Fruit fly (Drosophila melanogaster) whole organism, embryonic: ENCODE results near the gene Ptp10D.

Source experiments
- Awh ChIP-seq: fragments of 200-800 bp; sonication (Bioruptor generic); IDR thresholded peaks from 2 replicates; pipeline ENCODE4, ENCODE4 v1.3.6; 2022; ENCODE audit warnings: missing biosample characterization, missing genetic modification characterization
- B-H1 ChIP-seq: fragments of 200-800 bp; sonication (Bioruptor generic); IDR thresholded peaks from 3 replicates; pipeline ENCODE4 v1.3.6; 2022; ENCODE audit warnings: missing biosample characterization, missing genetic modification characterization
- Blimp-1 ChIP-seq: fragments of 200-800 bp; sonication (Bioruptor generic); optimal IDR thresholded peaks from 3 replicates; lab custom pipeline; 2018; ENCODE audit warnings: missing biosample characterization, missing genetic modification characterization, mild to moderate bottlenecking, moderate library complexity, missing genetic modification reagents
- C15 ChIP-seq: fragments of 200-800 bp; sonication (Bioruptor generic); IDR thresholded peaks from 3 replicates; pipeline ENCODE4 v1.3.6; 2022; ENCODE audit warnings: missing biosample characterization, missing genetic modification characterization
- CG10462 ChIP-seq: fragments of 200-800 bp; sonication (Bioruptor generic); optimal IDR thresholded peaks from 2 replicates; lab custom pipeline; 2016; ENCODE audit warnings: missing biosample characterization, missing genetic modification characterization
- CG10565 ChIP-seq: fragments of 200-800 bp; sonication (Bioruptor generic); optimal IDR thresholded peaks from 3 replicates; lab custom pipeline; 2016; ENCODE audit warnings: missing biosample characterization, mild to moderate bottlenecking, missing genetic modification characterization
- CG10959 ChIP-seq: fragments of 200-800 bp; sonication (Bioruptor generic); IDR thresholded peaks from 2 replicates; pipeline ENCODE4 v1.3.6; 2022; ENCODE audit warnings: missing biosample characterization, missing genetic modification characterization
- CG11456 ChIP-seq: fragments of 200-800 bp; sonication (Bioruptor generic); IDR thresholded peaks from 3 replicates; pipeline ENCODE4 v1.3.6; 2022; ENCODE audit warnings: missing biosample characterization, missing genetic modification characterization
- CG12071 ChIP-seq: fragments of 200-800 bp; sonication (Bioruptor generic); optimal IDR thresholded peaks from 3 replicates; lab custom pipeline; 2018; ENCODE audit warnings: missing biosample characterization, mild to moderate bottlenecking, missing genetic modification characterization
- CG13296 ChIP-seq: fragments of 200-800 bp; sonication (Bioruptor generic); optimal IDR thresholded peaks from 3 replicates; lab custom pipeline; 2018; ENCODE audit warnings: missing biosample characterization, mild to moderate bottlenecking, missing genetic modification characterization
- CG13894 ChIP-seq: fragments of 200-800 bp; sonication (Bioruptor generic); optimal IDR thresholded peaks from 3 replicates; lab custom pipeline; 2018; ENCODE audit warnings: missing biosample characterization, mild to moderate bottlenecking, missing genetic modification characterization, moderate library complexity
- CG1529 ChIP-seq: fragments of 200-800 bp; sonication (Bioruptor generic); optimal IDR thresholded peaks from 3 replicates; lab custom pipeline; 2018; ENCODE audit warnings: missing biosample characterization, missing genetic modification characterization
- CG15479 ChIP-seq: fragments of 200-800 bp; sonication (Bioruptor generic); optimal IDR thresholded peaks from 3 replicates; lab custom pipeline; 2019; ENCODE audit warnings: missing biosample characterization, mild to moderate bottlenecking, missing genetic modification characterization, moderate library complexity
- CG15514 ChIP-seq: fragments of 200-800 bp; sonication (Bioruptor generic); optimal IDR thresholded peaks from 3 replicates; lab custom pipeline; 2017; ENCODE audit warnings: missing biosample characterization, missing genetic modification characterization, mild to moderate bottlenecking, moderate library complexity, missing genetic modification reagents
- CG16779 ChIP-seq: fragments of 200-800 bp; sonication (Bioruptor generic); IDR thresholded peaks from 2 replicates; pipeline ENCODE4 v1.3.6; 2022; ENCODE audit warnings: missing biosample characterization, missing genetic modification characterization
- CG2120 ChIP-seq: fragments of 200-800 bp; sonication (Bioruptor generic); optimal IDR thresholded peaks from 3 replicates; lab custom pipeline; 2016; ENCODE audit warnings: missing biosample characterization, missing genetic modification characterization
- CG3163 ChIP-seq: fragments of 200-800 bp; sonication (Bioruptor generic); optimal IDR thresholded peaks from 3 replicates; lab custom pipeline; 2016; ENCODE audit warnings: missing biosample characterization, missing genetic modification characterization
- CG32532 ChIP-seq: fragments of 200-800 bp; sonication (Bioruptor generic); IDR thresholded peaks from 2 replicates; pipeline ENCODE4 v1.3.6; 2022; ENCODE audit warnings: missing biosample characterization, missing genetic modification characterization
- CG8290 ChIP-seq, 3 experiments: fragments of 200-800 bp; sonication (Bioruptor generic); optimal IDR thresholded peaks; 2 replicates each; lab custom pipeline; 2016 to 2019; ENCODE audit warnings: missing biosample characterization in 3 of 3, missing genetic modification characterization in 3 of 3, mild to moderate bottlenecking in 2 of 3, moderate library complexity in 1 of 3
- CG9215 ChIP-seq: fragments of 200-800 bp; sonication (Bioruptor generic); IDR thresholded peaks from 2 replicates; pipeline ENCODE4 v1.3.6; 2022; ENCODE audit warnings: missing biosample characterization, missing genetic modification characterization
- D ChIP-seq, 2 experiments: fragments of 200-800 bp in 1 of 2; fragments of >200 bp in 1 of 2; sonication (Bioruptor generic) in 1 of 2; optimal IDR thresholded peaks; 2 replicates in 1 of 2; 3 replicates in 1 of 2; lab custom pipeline; 2017; ENCODE audit warnings: mild to moderate bottlenecking in 1 of 2, missing biosample characterization in 1 of 2, missing genetic modification characterization in 1 of 2, missing genetic modification reagents in 1 of 2
- D19B ChIP-seq: fragments of 200-800 bp; sonication (Bioruptor generic); optimal IDR thresholded peaks from 2 replicates; lab custom pipeline; 2017; ENCODE audit warnings: missing biosample characterization, mild to moderate bottlenecking, missing genetic modification characterization
- Hand ChIP-seq: fragments of 200-800 bp; sonication (Bioruptor generic); optimal IDR thresholded peaks from 2 replicates; lab custom pipeline; 2017; ENCODE audit warnings: mild to moderate bottlenecking, missing biosample characterization, missing genetic modification reagents, missing genetic modification characterization
- Kr ChIP-seq: fragments of 200-800 bp; sonication (Bioruptor generic); optimal IDR thresholded peaks from 2 replicates; lab custom pipeline; 2017; ENCODE audit warnings: missing biosample characterization, mild to moderate bottlenecking, missing genetic modification characterization
- Pdp1 ChIP-seq, 2 experiments: fragments of 200-800 bp; sonication (Bioruptor generic); optimal IDR thresholded peaks; 3 replicates each; lab custom pipeline; 2016; ENCODE audit warnings: missing biosample characterization in 2 of 2, missing genetic modification characterization in 2 of 2, mild to moderate bottlenecking in 1 of 2, moderate library complexity in 1 of 2
- Scr ChIP-seq: fragments of 200-800 bp; sonication (Bioruptor generic); IDR thresholded peaks from 2 replicates; pipeline ENCODE4 v1.3.6; 2022; ENCODE audit warnings: missing biosample characterization, missing genetic modification characterization; ENCODE audit not compliant: partially characterized antibody
- Sox100B ChIP-seq: fragments of 200-800 bp; sonication (Bioruptor generic); optimal IDR thresholded peaks from 3 replicates; lab custom pipeline; 2018; ENCODE audit warnings: missing biosample characterization, mild to moderate bottlenecking, missing genetic modification characterization
- abd-A ChIP-seq: fragments of 200-800 bp; sonication (Bioruptor generic); optimal IDR thresholded peaks from 3 replicates; lab custom pipeline; 2019; ENCODE audit warnings: missing biosample characterization, mild to moderate bottlenecking, missing genetic modification characterization, moderate library complexity
- ac ChIP-seq: fragments of 200-800 bp; sonication (Bioruptor generic); optimal IDR thresholded peaks from 3 replicates; lab custom pipeline; 2017; ENCODE audit warnings: missing biosample characterization, mild to moderate bottlenecking, missing genetic modification characterization
- bcd ChIP-seq: fragments of 200-800 bp; sonication (Bioruptor generic); optimal IDR thresholded peaks from 2 replicates; lab custom pipeline; 2017; ENCODE audit warnings: missing biosample characterization, mild to moderate bottlenecking, missing genetic modification characterization
- cas ChIP-seq: fragments of 200-800 bp; sonication (Bioruptor generic); IDR thresholded peaks from 2 replicates; pipeline ENCODE4 v1.3.6; 2022; ENCODE audit warnings: missing biosample characterization, missing genetic modification characterization
- dan ChIP-seq: fragments of 200-800 bp; sonication (Bioruptor generic); IDR thresholded peaks from 2 replicates; pipeline ENCODE4 v1.3.6; 2022; ENCODE audit warnings: missing biosample characterization, missing genetic modification characterization
- gfzf ChIP-seq: fragments of 200-800 bp; sonication (Bioruptor generic); optimal IDR thresholded peaks from 2 replicates; lab custom pipeline; 2016; ENCODE audit warnings: missing biosample characterization, mild to moderate bottlenecking, missing genetic modification characterization, moderate library complexity
- hkb ChIP-seq, 2 experiments: fragments of 200-800 bp in 1 of 2; fragments of >200 bp in 1 of 2; sonication (Bioruptor generic) in 1 of 2; IDR thresholded peaks in 1 of 2; optimal IDR thresholded peaks in 1 of 2; 2 replicates each; pipeline versions ENCODE4 v1.3.6 to Lab custom; 2017 to 2022; ENCODE audit warnings: missing biosample characterization in 1 of 2, missing genetic modification characterization in 1 of 2
- ind ChIP-seq: fragments of 200-800 bp; sonication (Bioruptor generic); optimal IDR thresholded peaks from 3 replicates; lab custom pipeline; 2016; ENCODE audit warnings: missing biosample characterization, missing genetic modification characterization
- kni ChIP-seq: fragments of 200-800 bp; sonication (Bioruptor generic); optimal IDR thresholded peaks from 3 replicates; lab custom pipeline; 2017; ENCODE audit warnings: mild to moderate bottlenecking, missing biosample characterization, missing genetic modification reagents, missing genetic modification characterization
- nom ChIP-seq: fragments of 200-800 bp; sonication (Bioruptor generic); optimal IDR thresholded peaks from 2 replicates; lab custom pipeline; 2017; ENCODE audit warnings: missing biosample characterization, missing genetic modification characterization, mild to moderate bottlenecking, moderate library complexity, missing genetic modification reagents
- prd ChIP-seq, 3 experiments: fragments of >200 bp in 2 of 3; fragments of 200-800 bp in 1 of 3; sonication (Bioruptor generic) in 1 of 3; optimal IDR thresholded peaks in 2 of 3; IDR thresholded peaks in 1 of 3; 2 replicates in 2 of 3; 3 replicates in 1 of 3; pipeline versions ENCODE4 v1.3.6 to Lab custom; 2017 to 2022; ENCODE audit warnings: missing biosample characterization in 1 of 3, missing genetic modification characterization in 1 of 3
- ranshi ChIP-seq: fragments of 200-800 bp; sonication (Bioruptor generic); IDR thresholded peaks from 2 replicates; pipeline ENCODE4 v1.3.6; 2022; ENCODE audit warnings: missing biosample characterization, missing genetic modification characterization
- sim ChIP-seq: fragments of 200-800 bp; sonication (Bioruptor generic); IDR thresholded peaks from 2 replicates; pipeline ENCODE4 v1.3.6; 2022; ENCODE audit warnings: missing biosample characterization, missing genetic modification characterization
- slbo ChIP-seq: fragments of 200-800 bp; sonication (Bioruptor generic); IDR thresholded peaks from 2 replicates; pipeline ENCODE4 v1.3.6; 2022; ENCODE audit warnings: missing biosample characterization, missing genetic modification characterization
- sob ChIP-seq: fragments of 200-800 bp; sonication (Bioruptor generic); IDR thresholded peaks from 2 replicates; pipeline ENCODE4 v1.3.6; 2022; ENCODE audit warnings: missing biosample characterization, missing genetic modification characterization
- tap ChIP-seq: fragments of 200-800 bp; optimal IDR thresholded peaks from 3 replicates; lab custom pipeline; 2019; ENCODE audit warnings: missing biosample characterization, mild to moderate bottlenecking, missing genetic modification characterization, moderate library complexity
- tgo ChIP-seq: fragments of 200-800 bp; sonication (Bioruptor generic); IDR thresholded peaks from 3 replicates; pipeline ENCODE4 v1.3.6; 2022; ENCODE audit warnings: missing biosample characterization, missing genetic modification characterization
- tup ChIP-seq: fragments of 200-800 bp; sonication (Bioruptor generic); optimal IDR thresholded peaks from 2 replicates; lab custom pipeline; 2016; ENCODE audit warnings: missing biosample characterization, mild to moderate bottlenecking, missing genetic modification characterization, moderate library complexity
- unpg ChIP-seq: fragments of 200-800 bp; sonication (Bioruptor generic); optimal IDR thresholded peaks from 3 replicates; lab custom pipeline; 2018; ENCODE audit warnings: missing biosample characterization, mild to moderate bottlenecking, missing genetic modification characterization, moderate library complexity
- zfh1 ChIP-seq: fragments of 200-800 bp; sonication (Bioruptor generic); IDR thresholded peaks from 3 replicates; pipeline ENCODE4 v1.3.6; 2022; ENCODE audit warnings: missing biosample characterization, missing genetic modification characterization

The Ptp10D gene

dm6 chrX:11678539-11679040 lies 56.8 kb downstream of the Ptp10D start, which contains the start of the genes Vlet and bif (continued):
- TF ChIP-seq Scr (peak; percentile 62), zfh1 (GFP tag; lab: Robert Waterston, UW) (0 out of 3 replicates have a peak, but pooled peaks have one; percentile 49), Kr (GFP tag; lab: Kevin White, UChicago) (no peak), CG13894 (tag; lab: Kevin White, UChicago) (no peak), Awh (GFP tag; lab: Robert Waterston, UW) (no peak), nom (no peak), B-H1 (GFP tag; lab: Robert Waterston, UW) (no peak), Pdp1 (GFP tag; optimal IDR thresholded peaks at IDR 0.05; lab: Kevin White, UChicago) (peak in 1 of 2 experiments; percentile 18), tup (GFP tag; lab: Kevin White, UChicago) (peak; percentile 23), prd (optimal IDR thresholded peaks at IDR 0.05; lab: Kevin White, UChicago) (no peak), prd (GFP tag; IDR thresholded peaks at IDR 0.05; lab: Robert Waterston, UW) (0 out of 3 replicates have a peak, but pooled peaks have one; percentile 50), CG13296 (GFP tag; lab: Kevin White, UChicago) (peak; percentile 69), sim (no peak), dan (GFP tag; lab: Robert Waterston, UW) (no peak), CG8290 (GFP tag; optimal IDR thresholded peaks at IDR 0.05; lab: Kevin White, UChicago) (peak; percentile 34), CG8290 (tag; optimal IDR thresholded peaks at IDR 0.05; lab: Kevin White, UChicago) (peak in 1 of 2 experiments; percentile 25), tgo (no peak; the same call in 2 of the 3 replicates), sob (0 out of 2 replicates have a peak, but pooled peaks have one; percentile 42), slbo (GFP tag; lab: Robert Waterston, UW) (peak; percentile 74), CG11456 (GFP tag; lab: Robert Waterston, UW) (0 out of 3 replicates have a peak, but pooled peaks have one; percentile 61), D (optimal IDR thresholded peaks at IDR 0.05; lab: Kevin White, UChicago) (no peak), D (GFP tag; optimal IDR thresholded peaks at IDR 0.05; lab: Kevin White, UChicago) (peak; percentile 44), CG15514 (GFP tag; lab: Kevin White, UChicago) (peak; percentile 62), CG9215 (GFP tag; lab: Robert Waterston, UW) (peak; percentile 71), CG1529 (peak; percentile 25), tap (tag; lab: Kevin White, UChicago) (peak; percentile 38), CG12071 (GFP tag; lab: Kevin White, UChicago) (no peak), C15 (no peak), abd-A (no peak), unpg (GFP tag; lab: Kevin White, UChicago) (peak; percentile 56), CG10462 (GFP tag; lab: Kevin White, UChicago) (peak; percentile 44), cas (GFP tag; lab: Robert Waterston, UW) (no peak), CG15479 (GFP tag; lab: Kevin White, UChicago) (no peak), D19B (peak; percentile 51), hkb (optimal IDR thresholded peaks at IDR 0.05; lab: Kevin White, UChicago) (no peak), hkb (GFP tag; IDR thresholded peaks at IDR 0.05; lab: Robert Waterston, UW) (no peak), Blimp-1 (GFP tag; lab: Kevin White, UChicago) (no peak), ranshi (no peak; the same call in 1 of the 2 replicates), CG32532 (GFP tag; lab: Robert Waterston, UW) (peak; percentile 67), CG3163 (GFP tag; lab: Kevin White, UChicago) (peak; percentile 16), Hand (no peak), CG10565 (GFP tag; lab: Kevin White, UChicago) (no peak), bcd (GFP tag; lab: Kevin White, UChicago) (peak; percentile 65), CG10959 (GFP tag; lab: Robert Waterston, UW) (no peak), ind (peak; percentile 74), Sox100B (peak; percentile 75), CG2120 (peak; percentile 67), gfzf (GFP tag; lab: Kevin White, UChicago) (no peak), CG16779 (GFP tag; lab: Robert Waterston, UW) (no peak), kni (GFP tag; lab: Kevin White, UChicago) (no peak), ac (GFP tag; lab: Kevin White, UChicago) (no peak)
